Worm (Caenorhabditis elegans) whole organism, late embryonic: ENCODE results near the gene C02E7.8.

Experiments
- F13H6.1 ChIP-seq: sonication (generic microtip); optimal IDR thresholded peaks from 2 replicates; lab custom pipeline; 2016; ENCODE audit warnings: missing genetic modification characterization, missing compliant biosample characterization
- K09A11.1 ChIP-seq: sonication (generic microtip); optimal IDR thresholded peaks from 2 replicates; lab custom pipeline; 2017; ENCODE audit warnings: antibody characterized with exemption, mild to moderate bottlenecking, missing genetic modification characterization, missing compliant biosample characterization; ENCODE audit not compliant: insufficient read depth
- T23F11.4 ChIP-seq: fragments of 200-800 bp; sonication (Bioruptor generic); optimal IDR thresholded peaks from 2 replicates; lab custom pipeline; 2018; ENCODE audit warnings: mild to moderate bottlenecking, missing genetic modification characterization, missing compliant biosample characterization
- Y22D7AL.16 ChIP-seq: sonication (generic microtip); optimal IDR thresholded peaks from 2 replicates; lab custom pipeline; 2016; ENCODE audit warnings: missing genetic modification characterization, missing compliant biosample characterization
- ahr-1 ChIP-seq: sonication (generic microtip); optimal IDR thresholded peaks from 2 replicates; lab custom pipeline; 2016; ENCODE audit warnings: missing genetic modification characterization, missing compliant biosample characterization
- ceh-18 ChIP-seq: sonication (generic microtip); optimal IDR thresholded peaks from 2 replicates; lab custom pipeline; 2016; ENCODE audit warnings: missing genetic modification characterization, missing compliant biosample characterization
- ceh-22 ChIP-seq: sonication (generic microtip); optimal IDR thresholded peaks from 2 replicates; lab custom pipeline; 2017; ENCODE audit warnings: missing biosample characterization, missing genetic modification characterization
- ceh-24 ChIP-seq: sonication (generic microtip); optimal IDR thresholded peaks from 2 replicates; lab custom pipeline; 2016; ENCODE audit warnings: mild to moderate bottlenecking, missing genetic modification characterization, missing compliant biosample characterization
- ceh-31 ChIP-seq: sonication (generic microtip); optimal IDR thresholded peaks from 2 replicates; lab custom pipeline; 2016; ENCODE audit warnings: missing genetic modification characterization, missing compliant biosample characterization
- ceh-48 ChIP-seq: sonication (generic microtip); optimal IDR thresholded peaks from 2 replicates; lab custom pipeline; 2016; ENCODE audit warnings: missing genetic modification characterization, inconsistent platforms, missing compliant biosample characterization
- ceh-6 ChIP-seq: fragments of 200-800 bp; sonication (Bioruptor generic); optimal IDR thresholded peaks from 2 replicates; lab custom pipeline; 2018; ENCODE audit warnings: mild to moderate bottlenecking, missing genetic modification characterization, missing compliant biosample characterization
- che-1 ChIP-seq: sonication (generic microtip); optimal IDR thresholded peaks from 2 replicates; lab custom pipeline; 2016; ENCODE audit warnings: mild to moderate bottlenecking, missing genetic modification characterization, missing compliant biosample characterization
- dmd-4 ChIP-seq: sonication (generic microtip); optimal IDR thresholded peaks from 2 replicates; lab custom pipeline; 2016; ENCODE audit warnings: borderline replicate concordance, missing genetic modification characterization, missing compliant biosample characterization
- elt-2 ChIP-seq: sonication (generic microtip); optimal IDR thresholded peaks from 2 replicates; lab custom pipeline; 2016; ENCODE audit warnings: missing genetic modification reagents, missing genetic modification characterization, missing compliant biosample characterization
- fax-1 ChIP-seq: sonication (generic microtip); optimal IDR thresholded peaks from 2 replicates; lab custom pipeline; 2016; ENCODE audit warnings: missing genotype, missing genetic modification characterization, missing compliant biosample characterization
- gmeb-2 ChIP-seq: sonication (generic microtip); optimal IDR thresholded peaks from 2 replicates; lab custom pipeline; 2016; ENCODE audit warnings: missing genetic modification characterization, inconsistent platforms, missing compliant biosample characterization
- hlh-13 ChIP-seq: fragments of 200-800 bp; sonication (Bioruptor generic); optimal IDR thresholded peaks from 2 replicates; lab custom pipeline; 2018; ENCODE audit warnings: mild to moderate bottlenecking, missing genetic modification characterization, missing compliant biosample characterization
- hlh-15 ChIP-seq: sonication (generic microtip); optimal IDR thresholded peaks from 2 replicates; lab custom pipeline; 2016; ENCODE audit warnings: missing genetic modification characterization, missing compliant biosample characterization
- hlh-8 ChIP-seq: sonication (generic microtip); optimal IDR thresholded peaks from 2 replicates; lab custom pipeline; 2016; ENCODE audit warnings: missing genotype, missing genetic modification characterization, missing compliant biosample characterization
- lin-11 ChIP-seq: fragments of 200-800 bp; sonication (Bioruptor generic); optimal IDR thresholded peaks from 2 replicates; lab custom pipeline; 2018; ENCODE audit warnings: mild to moderate bottlenecking, missing genetic modification characterization, missing compliant biosample characterization
- mec-3 ChIP-seq: sonication (generic microtip); optimal IDR thresholded peaks from 2 replicates; lab custom pipeline; 2016; ENCODE audit warnings: borderline replicate concordance, missing genetic modification characterization, missing compliant biosample characterization
- nhr-11 ChIP-seq: fragments of 150-350 bp; optimal IDR thresholded peaks from 2 replicates; lab custom pipeline; 2014; ENCODE audit warnings: missing biosample characterization, missing genetic modification characterization
- nhr-232 ChIP-seq: sonication (generic microtip); optimal IDR thresholded peaks from 2 replicates; lab custom pipeline; 2016; ENCODE audit warnings: missing genetic modification characterization, missing compliant biosample characterization
- npax-4 ChIP-seq: sonication (generic microtip); optimal IDR thresholded peaks from 2 replicates; lab custom pipeline; 2016; ENCODE audit warnings: missing genetic modification characterization, missing compliant biosample characterization
- pat-9 ChIP-seq: fragments of 200-800 bp; sonication (Bioruptor generic); optimal IDR thresholded peaks from 2 replicates; lab custom pipeline; 2018; ENCODE audit warnings: mild to moderate bottlenecking, missing genetic modification characterization, moderate library complexity, missing compliant biosample characterization
- pha-4 ChIP-seq: fragments of 150-350 bp; optimal IDR thresholded peaks from 2 replicates; lab custom pipeline; 2018; ENCODE audit warnings: missing biosample characterization, missing genetic modification reagents, missing genetic modification characterization
- pqm-1 ChIP-seq: sonication (generic microtip); optimal IDR thresholded peaks from 2 replicates; lab custom pipeline; 2016; ENCODE audit warnings: missing genetic modification characterization, missing compliant biosample characterization
- pros-1 ChIP-seq: fragments of 150-350 bp; optimal IDR thresholded peaks from 2 replicates; lab custom pipeline; 2014; ENCODE audit warnings: missing biosample characterization, missing genetic modification reagents, missing genetic modification characterization
- ref-2 ChIP-seq: sonication (generic microtip); optimal IDR thresholded peaks from 2 replicates; lab custom pipeline; 2016; ENCODE audit warnings: missing genetic modification characterization, missing compliant biosample characterization
- sox-2 ChIP-seq: fragments of 200-800 bp; sonication (Bioruptor generic); IDR thresholded peaks from 2 replicates; pipeline ENCODE4 v1.3.6; 2022; ENCODE audit warnings: missing genetic modification reagents, missing genetic modification characterization, missing compliant biosample characterization
- syd-9 ChIP-seq: sonication (generic microtip); optimal IDR thresholded peaks from 2 replicates; lab custom pipeline; 2016; ENCODE audit warnings: mild to moderate bottlenecking, missing genetic modification characterization, moderate library complexity, missing compliant biosample characterization
- ttx-3 ChIP-seq: sonication (generic microtip); optimal IDR thresholded peaks from 2 replicates; lab custom pipeline; 2016; ENCODE audit warnings: missing genetic modification reagents, missing genetic modification characterization, missing compliant biosample characterization
- unc-55 ChIP-seq: sonication (generic microtip); optimal IDR thresholded peaks from 2 replicates; lab custom pipeline; 2017; ENCODE audit warnings: missing biosample characterization, missing genetic modification reagents, missing genetic modification characterization
- ztf-16 ChIP-seq: sonication (generic microtip); optimal IDR thresholded peaks from 2 replicates; lab custom pipeline; 2017; ENCODE audit warnings: missing genetic modification characterization, missing compliant biosample characterization

Gene C02E7.8

ce11 chrV:4914879-4915278 lies 5.7 kb downstream of the C02E7.8 start, which contains the start of gene H23N18.6:
H23N18.6 (minus strand) TSS chrV:4915079.
- TF ChIP-seq elt-2 (tag; lab: Kevin White, UChicago) = peak; percentile 60
- TF ChIP-seq pha-4 (tag; lab: Kevin White, UChicago) = no peak

- no peak for TF ChIP-seq sox-2 (GFP tag; lab: Robert Waterston, UW)
Measured at ce11 chrV:4913853-4914252, 6.7 kb downstream of the C02E7.8 start.

ce11 chrV:4912313-4912712 lies 8.3 kb downstream of the C02E7.8 start, which contains the start of gene H23N18.5:
H23N18.5 (minus strand) TSS chrV:4912381.
- TF ChIP-seq hlh-15 (tag; lab: Kevin White, UChicago) = no peak
- no peak for TF ChIP-seq mec-3 (tag; lab: Kevin White, UChicago)
- no peak for TF ChIP-seq hlh-13 (GFP tag; lab: Kevin White, UChicago)
- no peak for TF ChIP-seq gmeb-2 (tag; lab: Kevin White, UChicago)
- TF ChIP-seq che-1 (tag; lab: Kevin White, UChicago) = no peak
- TF ChIP-seq ahr-1 (tag; lab: Kevin White, UChicago) = no peak
- no peak for TF ChIP-seq K09A11.1 (tag; lab: Kevin White, UChicago)
- no peak for TF ChIP-seq Y22D7AL.16 (tag; lab: Kevin White, UChicago)
- no peak for TF ChIP-seq fax-1 (tag; lab: Kevin White, UChicago)

ce11 chrV:4908591-4908990 lies 12.0 kb downstream of the C02E7.8 start, which contains the start of gene ugt-13:
ugt-13 (plus strand) TSS chrV:4908884.
- TF ChIP-seq pros-1 (tag; lab: Kevin White, UChicago) = no peak

- no peak for TF ChIP-seq K09A11.1 (tag; lab: Kevin White, UChicago)
- TF ChIP-seq ref-2 (tag; lab: Kevin White, UChicago) = no peak
- no peak for TF ChIP-seq syd-9
Measured at ce11 chrV:4905953-4906352, 14.6 kb downstream of the C02E7.8 start, which contains the start of gene ugt-14. ugt-14 (plus strand) TSS chrV:4906253.

ce11 chrV:4903696-4904095 lies 16.9 kb downstream of the C02E7.8 start, which contains the start of gene ugt-8:
ugt-8 (plus strand) TSS chrV:4903930.
- no peak for TF ChIP-seq ceh-6
- TF ChIP-seq nhr-11 = no peak
- TF ChIP-seq dmd-4 (tag; lab: Kevin White, UChicago) = no peak
- no peak for TF ChIP-seq K09A11.1 (tag; lab: Kevin White, UChicago)
- no peak for TF ChIP-seq T23F11.4 (GFP tag; lab: Kevin White, UChicago)
- TF ChIP-seq npax-4 (tag; lab: Kevin White, UChicago) = no peak
- no peak for TF ChIP-seq ceh-48 (tag; lab: Kevin White, UChicago)
- no peak for TF ChIP-seq ceh-22 (tag; lab: Kevin White, UChicago)
- TF ChIP-seq pha-4 (tag; lab: Kevin White, UChicago) = no peak
- TF ChIP-seq unc-55 (GFP tag; lab: Kevin White, UChicago) = no peak
- TF ChIP-seq ref-2 (tag; lab: Kevin White, UChicago) = no peak
- no peak for TF ChIP-seq ttx-3 (tag; lab: Kevin White, UChicago)
- TF ChIP-seq pat-9 (tag; lab: Kevin White, UChicago) = no peak
- no peak for TF ChIP-seq ceh-31
- TF ChIP-seq ztf-16 (tag; lab: Kevin White, UChicago) = no peak
- TF ChIP-seq ceh-24 = no peak

- TF ChIP-seq ceh-31 (no peak), gmeb-2 (tag; lab: Kevin White, UChicago) (no peak), nhr-232 (tag; lab: Kevin White, UChicago) (no peak), ref-2 (tag; lab: Kevin White, UChicago) (no peak), lin-11 (no peak), unc-55 (GFP tag; lab: Kevin White, UChicago) (no peak), F13H6.1 (tag; lab: Kevin White, UChicago) (no peak), hlh-8 (no peak), che-1 (tag; lab: Kevin White, UChicago) (no peak), ceh-18 (tag; lab: Kevin White, UChicago) (no peak), pqm-1 (tag; lab: Kevin White, UChicago) (no peak)
Measured at ce11 chrV:4901074-4901473, 19.5 kb downstream of the C02E7.8 start, which contains the start of gene ugt-67. ugt-67 (plus strand) TSS chrV:4901374.
